Fruit fly (Drosophila melanogaster): Measurements from ENCODE around the gene CG2991.

DNA sequence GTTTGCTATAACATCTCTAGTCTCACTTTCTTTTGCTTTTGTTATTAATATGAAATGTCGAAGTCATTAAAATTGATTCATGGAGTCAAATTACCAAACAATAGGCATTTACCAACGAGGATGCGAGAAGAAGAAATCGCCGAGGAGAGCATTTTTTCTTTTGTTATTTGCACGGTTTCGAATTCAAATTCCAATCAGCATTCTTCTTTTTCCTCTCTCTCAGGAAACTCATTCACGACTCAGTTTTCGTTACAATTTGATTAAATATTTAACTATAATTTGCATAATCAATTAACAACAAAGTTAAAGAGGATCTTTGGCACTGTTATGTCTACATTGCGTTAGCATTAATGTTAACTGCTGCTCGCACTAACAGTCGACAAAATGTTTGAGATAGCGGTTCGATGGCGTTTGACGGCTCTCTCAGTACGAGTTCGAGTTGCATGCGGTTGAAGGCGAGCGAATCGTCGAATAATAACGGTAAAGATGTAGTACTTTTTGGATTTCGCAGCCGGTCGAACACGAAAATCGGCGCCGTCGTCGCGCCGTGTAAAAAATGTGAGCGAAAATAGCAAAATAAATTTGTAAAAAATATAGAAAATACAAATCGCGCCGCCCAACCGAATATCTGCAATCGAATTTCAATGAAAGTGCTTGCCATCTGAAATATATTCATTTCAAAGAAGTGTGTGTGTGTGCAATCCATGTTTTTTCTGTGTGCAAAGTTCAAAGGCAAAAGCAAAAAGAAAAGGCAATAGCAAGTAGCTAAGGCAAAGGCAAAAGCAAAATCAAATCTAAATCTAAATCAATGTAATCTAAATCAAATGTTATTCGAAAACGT is 31.0 kb downstream of the CG2991 start:
- TF ChIP-seq CG10631 (GFP tag; optimal IDR thresholded peaks at IDR 0.05) = no peak
- TF ChIP-seq CG11294 (GFP tag; IDR thresholded peaks at IDR 0.05) = no peak
- no peak for TF ChIP-seq CG9139 (GFP tag; optimal IDR thresholded peaks at IDR 0.05)
- no peak for TF ChIP-seq CG1621 (tag; optimal IDR thresholded peaks at IDR 0.05)
- no peak for TF ChIP-seq pdm3 (GFP tag; optimal IDR thresholded peaks at IDR 0.05)
- TF ChIP-seq topi (GFP tag; optimal IDR thresholded peaks at IDR 0.05) = no peak
- no peak for TF ChIP-seq Blimp-1 (GFP tag; optimal IDR thresholded peaks at IDR 0.05)
- no peak for TF ChIP-seq vri (GFP tag; optimal IDR thresholded peaks at IDR 0.05)
- TF ChIP-seq salr (GFP tag; optimal IDR thresholded peaks at IDR 0.05) = peak in 1 of 2 experiments; percentile 19
- TF ChIP-seq Hr4 (GFP tag; optimal IDR thresholded peaks at IDR 0.05) = no peak
- no peak for TF ChIP-seq Sox15 (GFP tag; optimal IDR thresholded peaks at IDR 0.05)
- TF ChIP-seq fkh (GFP tag; optimal IDR thresholded peaks at IDR 0.05) = no peak
